Fruit fly (Drosophila melanogaster) whole organism, prepupa: ENCODE measurements around the gene CG4328.

ENCODE experiments used
- Blimp-1 ChIP-seq: fragments of 200-800 bp; sonication (Bioruptor generic); optimal IDR thresholded peaks from 3 replicates; lab custom pipeline; 2017; ENCODE audit warnings: missing biosample characterization, missing genetic modification characterization, mild to moderate bottlenecking, moderate library complexity, missing genetic modification reagents
- CG11294 ChIP-seq: fragments of 200-800 bp; sonication (Bioruptor generic); IDR thresholded peaks from 2 replicates; pipeline ENCODE4 v1.3.6; 2022; ENCODE audit warnings: missing biosample characterization, missing genetic modification characterization
- CG11762 ChIP-seq: fragments of 200-800 bp; sonication (Bioruptor generic); optimal IDR thresholded peaks from 3 replicates; lab custom pipeline; 2016; ENCODE audit warnings: missing biosample characterization, missing genetic modification characterization; ENCODE audit not compliant: insufficient read depth
- CG11902 ChIP-seq: fragments of 200-800 bp; sonication (Bioruptor generic); optimal IDR thresholded peaks from 3 replicates; lab custom pipeline; 2016; ENCODE audit warnings: missing biosample characterization, missing genetic modification characterization
- CG15336 ChIP-seq: fragments of 200-800 bp; sonication (Bioruptor generic); IDR thresholded peaks from 2 replicates; pipeline ENCODE4 v1.3.6; 2022; ENCODE audit warnings: missing biosample characterization, missing genetic modification characterization
- CG16779 ChIP-seq: fragments of 200-800 bp; sonication (Bioruptor generic); optimal IDR thresholded peaks from 3 replicates; lab custom pipeline; 2017; ENCODE audit warnings: missing biosample characterization, mild to moderate bottlenecking, missing genetic modification characterization
- CG3032 ChIP-seq: fragments of 200-800 bp; optimal IDR thresholded peaks from 2 replicates; lab custom pipeline; 2019; ENCODE audit warnings: missing biosample characterization, mild to moderate bottlenecking, missing genetic modification characterization, moderate library complexity
- CG31627 ChIP-seq: fragments of 200-800 bp; sonication (Bioruptor generic); optimal IDR thresholded peaks from 3 replicates; lab custom pipeline; 2016; ENCODE audit warnings: missing biosample characterization, missing genetic modification characterization
- CG32006 ChIP-seq: fragments of 200-800 bp; sonication (Bioruptor generic); optimal IDR thresholded peaks from 3 replicates; lab custom pipeline; 2017; ENCODE audit warnings: missing biosample characterization, mild to moderate bottlenecking, missing genetic modification characterization
- CG34406 ChIP-seq: fragments of 200-800 bp; sonication (Bioruptor generic); optimal IDR thresholded peaks from 3 replicates; lab custom pipeline; 2016; ENCODE audit warnings: missing biosample characterization, missing genetic modification characterization
- CG3919 ChIP-seq: fragments of 200-800 bp; sonication (Bioruptor generic); optimal IDR thresholded peaks from 3 replicates; lab custom pipeline; 2016; ENCODE audit warnings: missing biosample characterization, missing genetic modification characterization
- CG6163 ChIP-seq: fragments of 200-800 bp; sonication (Bioruptor generic); IDR thresholded peaks from 3 replicates; pipeline ENCODE4 v1.3.6; 2022; ENCODE audit warnings: missing biosample characterization, missing genetic modification characterization
- CG6276 ChIP-seq: fragments of 200-800 bp; sonication (Bioruptor generic); optimal IDR thresholded peaks from 2 replicates; lab custom pipeline; 2017; ENCODE audit warnings: missing biosample characterization, mild to moderate bottlenecking, missing genetic modification characterization
- CG6792 ChIP-seq: fragments of 200-800 bp; sonication (Bioruptor generic); optimal IDR thresholded peaks from 3 replicates; lab custom pipeline; 2016; ENCODE audit warnings: missing biosample characterization, missing genetic modification characterization
- CG6808 ChIP-seq: fragments of 200-800 bp; sonication (Bioruptor generic); optimal IDR thresholded peaks from 3 replicates; lab custom pipeline; 2017; ENCODE audit warnings: missing biosample characterization, missing genetic modification characterization, mild to moderate bottlenecking, moderate library complexity, missing genetic modification reagents
- CG6854 ChIP-seq: fragments of 200-800 bp; sonication (Bioruptor generic); optimal IDR thresholded peaks from 2 replicates; lab custom pipeline; 2017; ENCODE audit warnings: missing biosample characterization, mild to moderate bottlenecking, missing genetic modification characterization
- CG8119 ChIP-seq: fragments of 200-800 bp; sonication (Bioruptor generic); IDR thresholded peaks from 3 replicates; pipeline ENCODE4 v1.3.6; 2022; ENCODE audit warnings: missing biosample characterization, missing genetic modification characterization
- CG8319 ChIP-seq: fragments of 200-800 bp; sonication (Bioruptor generic); optimal IDR thresholded peaks from 3 replicates; lab custom pipeline; 2016; ENCODE audit warnings: missing biosample characterization, missing genetic modification characterization
- CG8632 ChIP-seq: fragments of 200-800 bp; sonication (Bioruptor generic); optimal IDR thresholded peaks from 3 replicates; lab custom pipeline; 2016; ENCODE audit warnings: missing biosample characterization, missing genetic modification characterization
- CG9139 ChIP-seq: fragments of 200-800 bp; sonication (Bioruptor generic); optimal IDR thresholded peaks from 3 replicates; lab custom pipeline; 2017; ENCODE audit warnings: missing biosample characterization, mild to moderate bottlenecking, missing genetic modification characterization
- Eip75B ChIP-seq: fragments of 200-800 bp; sonication (Bioruptor generic); optimal IDR thresholded peaks from 3 replicates; lab custom pipeline; 2016; ENCODE audit warnings: missing biosample characterization, missing genetic modification characterization
- Eip78C ChIP-seq: fragments of 200-800 bp; sonication (Bioruptor generic); peaks from one replicate; lab custom pipeline; 2016; ENCODE audit warnings: missing biosample characterization, missing genetic modification characterization
- Ets21C ChIP-seq: fragments of 200-800 bp; sonication (Bioruptor generic); optimal IDR thresholded peaks from 3 replicates; lab custom pipeline; 2016; ENCODE audit warnings: missing biosample characterization, missing genetic modification characterization
- Ets96B ChIP-seq: fragments of 200-800 bp; optimal IDR thresholded peaks from 2 replicates; lab custom pipeline; 2019; ENCODE audit warnings: missing biosample characterization, mild to moderate bottlenecking, missing genetic modification characterization, moderate library complexity
- Hr38 ChIP-seq: sonication (Bioruptor generic); optimal IDR thresholded peaks from 2 replicates; lab custom pipeline; 2016; ENCODE audit warnings: missing biosample characterization, missing genetic modification characterization
- Hr39 ChIP-seq: fragments of 200-800 bp; sonication (Bioruptor generic); optimal IDR thresholded peaks from 2 replicates; lab custom pipeline; 2016; ENCODE audit warnings: missing biosample characterization, missing genetic modification characterization
- Hr4 ChIP-seq: fragments of 200-800 bp; sonication (Bioruptor generic); optimal IDR thresholded peaks from 3 replicates; lab custom pipeline; 2016; ENCODE audit warnings: missing biosample characterization, missing genetic modification characterization
- Met ChIP-seq: fragments of 200-800 bp; sonication (Bioruptor generic); optimal IDR thresholded peaks from 3 replicates; lab custom pipeline; 2016; ENCODE audit warnings: missing biosample characterization, missing genetic modification characterization
- Smox ChIP-seq: fragments of 200-800 bp; sonication (Bioruptor generic); optimal IDR thresholded peaks from 3 replicates; lab custom pipeline; 2016; ENCODE audit warnings: missing biosample characterization, missing genetic modification characterization
- Sox14 ChIP-seq: fragments of 200-800 bp; sonication (Bioruptor generic); optimal IDR thresholded peaks from 3 replicates; lab custom pipeline; 2016; ENCODE audit warnings: missing biosample characterization, missing genetic modification characterization
- Sox15 ChIP-seq: fragments of 200-800 bp; sonication (Bioruptor generic); optimal IDR thresholded peaks from 3 replicates; lab custom pipeline; 2016; ENCODE audit warnings: missing biosample characterization, missing genetic modification characterization
- achi ChIP-seq: fragments of 200-800 bp; sonication (Bioruptor generic); optimal IDR thresholded peaks from 3 replicates; lab custom pipeline; 2016; ENCODE audit warnings: missing biosample characterization, missing genetic modification characterization
- cyc ChIP-seq: fragments of 200-800 bp; sonication (Bioruptor generic); optimal IDR thresholded peaks from 3 replicates; lab custom pipeline; 2016; ENCODE audit warnings: missing biosample characterization, missing genetic modification characterization
- dac ChIP-seq: fragments of 200-800 bp; sonication (Bioruptor generic); optimal IDR thresholded peaks from 2 replicates; lab custom pipeline; 2017; ENCODE audit warnings: missing biosample characterization, mild to moderate bottlenecking, missing genetic modification characterization
- dsx ChIP-seq: fragments of 200-800 bp; optimal IDR thresholded peaks from 3 replicates; lab custom pipeline; 2019; ENCODE audit warnings: missing biosample characterization, mild to moderate bottlenecking, missing genetic modification characterization, moderate library complexity; ENCODE audit not compliant: poor library complexity, severe bottlenecking
- esn ChIP-seq: fragments of 200-800 bp; sonication (Bioruptor generic); optimal IDR thresholded peaks from 2 replicates; lab custom pipeline; 2016; ENCODE audit warnings: missing biosample characterization, mild to moderate bottlenecking, missing genetic modification characterization, moderate library complexity
- fd85E ChIP-seq: fragments of 200-800 bp; sonication (Bioruptor generic); optimal IDR thresholded peaks from 3 replicates; lab custom pipeline; 2016; ENCODE audit warnings: missing biosample characterization, missing genetic modification characterization
- fkh ChIP-seq: fragments of 200-800 bp; sonication (Bioruptor generic); optimal IDR thresholded peaks from 3 replicates; lab custom pipeline; 2017; ENCODE audit warnings: missing biosample characterization, mild to moderate bottlenecking, missing genetic modification characterization, moderate library complexity
- lz ChIP-seq: fragments of 200-800 bp; sonication (Bioruptor generic); optimal IDR thresholded peaks from 3 replicates; lab custom pipeline; 2016; ENCODE audit warnings: missing biosample characterization, missing genetic modification characterization
- pdm3 ChIP-seq: fragments of 200-800 bp; sonication (Bioruptor generic); optimal IDR thresholded peaks from 3 replicates; lab custom pipeline; 2016; ENCODE audit warnings: missing biosample characterization, missing genetic modification characterization
- salr ChIP-seq, 2 experiments: fragments of 200-800 bp; sonication (Bioruptor generic); optimal IDR thresholded peaks; 3 replicates each; lab custom pipeline; 2016 to 2018; ENCODE audit warnings: missing biosample characterization in 2 of 2, missing genetic modification characterization in 2 of 2, mild to moderate bottlenecking in 1 of 2
- ss ChIP-seq, 2 experiments: fragments of 200-800 bp; sonication (Bioruptor generic); optimal IDR thresholded peaks; 2 replicates in 1 of 2; 3 replicates in 1 of 2; lab custom pipeline; 2017 to 2018; ENCODE audit warnings: mild to moderate bottlenecking in 2 of 2, missing biosample characterization in 2 of 2, missing genetic modification characterization in 2 of 2, moderate library complexity in 1 of 2
- svp ChIP-seq: fragments of 200-800 bp; sonication (Bioruptor generic); peaks from one replicate; lab custom pipeline; 2016; ENCODE audit warnings: missing biosample characterization, missing genetic modification characterization
- topi ChIP-seq: fragments of 200-800 bp; sonication (Bioruptor generic); optimal IDR thresholded peaks from 3 replicates; lab custom pipeline; 2016; ENCODE audit warnings: missing biosample characterization, missing genetic modification characterization
- vri ChIP-seq: fragments of 200-800 bp; sonication (Bioruptor generic); optimal IDR thresholded peaks from 3 replicates; lab custom pipeline; 2016; ENCODE audit warnings: missing biosample characterization, mild to moderate bottlenecking, missing genetic modification characterization

The CG4328 gene

DNA sequence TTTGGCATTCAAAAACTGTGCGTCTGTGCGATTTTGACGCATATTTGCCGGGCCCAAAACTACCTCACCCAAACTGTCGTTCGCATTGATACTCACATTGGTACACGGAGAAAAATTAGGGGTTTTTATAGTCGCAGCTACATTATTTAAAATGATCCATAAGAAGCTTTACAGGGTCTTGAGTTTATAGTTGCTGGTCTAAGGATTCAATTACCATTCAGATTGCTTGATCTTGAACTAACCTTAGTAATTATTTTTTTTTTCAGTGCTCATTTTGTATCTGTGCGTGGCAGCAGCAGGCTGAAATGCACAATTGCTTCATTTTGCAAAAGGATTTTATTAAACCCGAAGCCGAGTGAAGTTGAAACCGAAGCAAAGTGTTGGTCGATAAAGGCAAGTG lies 8.6 kb downstream of the CG4328 start:
- TF ChIP-seq CG16779 (tag; lab: Kevin White, UChicago) (no peak), CG8119 (GFP tag; lab: Robert Waterston, UW) (no peak), Hr38 (GFP tag; lab: Kevin White, UChicago) (no peak), Ets21C (GFP tag; lab: Kevin White, UChicago) (no peak), fkh (no peak), Blimp-1 (GFP tag; lab: Kevin White, UChicago) (no peak)
- TF ChIP-seq, all 60 proteins: peak for 0

- no peak for TF ChIP-seq achi (GFP tag; lab: Kevin White, UChicago)
- TF ChIP-seq CG9139 (GFP tag; lab: Kevin White, UChicago) = no peak
- TF ChIP-seq CG8632 (GFP tag; lab: Kevin White, UChicago) = no peak
- no peak for TF ChIP-seq topi
- TF ChIP-seq CG6163 (GFP tag; lab: Robert Waterston, UW) = no peak
- no peak for TF ChIP-seq Hr38 (GFP tag; lab: Kevin White, UChicago)
Observed at dm6 chr3L:12277880-12278287, 18.0 kb downstream of the CG4328 start.

DNA sequence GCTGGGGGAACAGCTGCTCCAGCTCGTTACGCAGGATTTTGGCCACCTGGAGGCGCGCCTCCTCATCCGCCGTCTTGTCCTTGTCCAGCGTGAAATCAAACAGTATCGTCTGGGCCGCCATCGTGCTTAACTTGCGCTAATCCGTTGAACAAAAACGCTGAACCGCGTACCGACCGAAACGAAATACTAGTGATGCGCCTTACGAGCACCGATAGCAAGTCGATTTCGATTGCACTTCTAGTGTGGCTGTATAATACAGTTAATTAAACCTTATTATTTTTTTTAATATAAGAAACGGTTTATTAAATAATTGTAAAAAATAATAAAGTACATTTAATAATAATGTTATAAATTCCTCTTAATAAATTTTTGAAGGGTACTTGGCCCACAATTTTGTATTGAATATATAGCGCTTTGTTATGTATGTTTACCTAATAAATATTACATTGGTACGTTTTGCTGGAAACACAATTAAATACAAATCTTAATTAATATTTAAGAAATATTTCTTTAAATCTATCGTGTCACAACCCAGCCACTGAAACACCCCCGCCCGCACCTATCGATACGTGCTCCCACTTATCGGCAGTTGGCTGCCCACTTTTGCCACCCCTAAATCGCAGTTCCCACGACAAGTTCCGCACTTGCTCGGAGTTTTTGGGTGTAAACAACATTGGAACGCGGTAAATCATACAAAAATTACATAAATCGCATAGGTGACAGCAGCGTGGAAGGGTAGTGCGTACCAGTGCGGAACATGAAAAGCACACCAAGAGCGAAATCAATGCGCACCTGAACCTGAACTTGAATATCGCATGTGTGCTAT lies 18.7 kb downstream of the CG4328 start, which contains the start of the genes Sms and INPP5E:
Gene Sms, minus strand, starts transcription at position 198 of the 826 bp plus-strand sequence.
Gene INPP5E, plus strand, starts transcription at position 602 of the 826 bp plus-strand sequence.
- TF ChIP-seq CG16779 (tag; lab: Kevin White, UChicago) (no peak), svp (GFP tag; lab: Kevin White, UChicago) (peak; percentile 68), CG11762 (GFP tag; lab: Kevin White, UChicago) (no peak), CG3919 (GFP tag; lab: Kevin White, UChicago) (peak; percentile 29), salr (GFP tag; optimal IDR thresholded peaks at IDR 0.05; lab: Kevin White, UChicago) (peak in 1 of 2 experiments; percentile 56), Sox14 (peak; percentile 11), lz (GFP tag; lab: Kevin White, UChicago) (peak; percentile 4), ss (GFP tag; optimal IDR thresholded peaks at IDR 0.05; lab: Kevin White, UChicago) (peak in 1 of 2 experiments; percentile 28), Smox (GFP tag; lab: Kevin White, UChicago) (peak; percentile 25), CG11294 (GFP tag; lab: Robert Waterston, UW) (no peak; the same call in 1 of the 2 replicates), Hr39 (GFP tag; lab: Kevin White, UChicago) (peak; percentile 34), CG34406 (GFP tag; lab: Kevin White, UChicago) (peak; percentile 56), CG6854 (no peak), Blimp-1 (GFP tag; lab: Kevin White, UChicago) (no peak), cyc (peak; percentile 38), CG6808 (GFP tag; lab: Kevin White, UChicago) (no peak), Hr4 (GFP tag; lab: Kevin White, UChicago) (peak; percentile 47), topi (peak; percentile 28), dac (GFP tag; lab: Kevin White, UChicago) (peak; percentile 10), CG32006 (GFP tag; lab: Kevin White, UChicago) (peak; percentile 46), CG11902 (GFP tag; lab: Kevin White, UChicago) (peak; percentile 42), CG8632 (GFP tag; lab: Kevin White, UChicago) (peak; percentile 35), fd85E (no peak), Ets96B (tag; lab: Kevin White, UChicago) (no peak), vri (no peak), Sox15 (peak; percentile 29), CG3032 (tag; lab: Kevin White, UChicago) (peak; percentile 50), achi (GFP tag; lab: Kevin White, UChicago) (peak; percentile 54), Eip78C (GFP tag; lab: Kevin White, UChicago) (peak; percentile 61), CG6792 (GFP tag; lab: Kevin White, UChicago) (no peak), esn (GFP tag; lab: Kevin White, UChicago) (peak; percentile 52), CG8319 (GFP tag; lab: Kevin White, UChicago) (no peak), Hr38 (GFP tag; lab: Kevin White, UChicago) (no peak), Met (GFP tag; lab: Kevin White, UChicago) (peak; percentile 25), CG15336 (GFP tag; lab: Robert Waterston, UW) (no peak), CG6276 (GFP tag; lab: Kevin White, UChicago) (no peak), CG31627 (GFP tag; lab: Kevin White, UChicago) (peak; percentile 22), dsx (GFP tag; lab: Kevin White, UChicago) (no peak), Eip75B (GFP tag; lab: Kevin White, UChicago) (no peak), pdm3 (GFP tag; lab: Kevin White, UChicago) (peak; percentile 52), Ets21C (GFP tag; lab: Kevin White, UChicago) (no peak)
